Fruit fly (Drosophila melanogaster) whole organism, prepupa: ENCODE data around the gene CheA75a.

Experiments
- Blimp-1 ChIP-seq: fragments of 200-800 bp; sonication (Bioruptor generic); optimal IDR thresholded peaks from 3 replicates; lab custom pipeline; 2017; ENCODE audit warnings: missing biosample characterization, missing genetic modification characterization, mild to moderate bottlenecking, moderate library complexity, missing genetic modification reagents
- CG10631 ChIP-seq: fragments of 200-800 bp; sonication (Bioruptor generic); optimal IDR thresholded peaks from 2 replicates; lab custom pipeline; 2016; ENCODE audit warnings: missing biosample characterization, missing genetic modification characterization
- CG11294 ChIP-seq: fragments of 200-800 bp; sonication (Bioruptor generic); IDR thresholded peaks from 2 replicates; pipeline ENCODE4 v1.3.6; 2022; ENCODE audit warnings: missing biosample characterization, missing genetic modification characterization
- CG11902 ChIP-seq: fragments of 200-800 bp; sonication (Bioruptor generic); optimal IDR thresholded peaks from 3 replicates; lab custom pipeline; 2016; ENCODE audit warnings: missing biosample characterization, missing genetic modification characterization
- CG15336 ChIP-seq: fragments of 200-800 bp; sonication (Bioruptor generic); IDR thresholded peaks from 2 replicates; pipeline ENCODE4 v1.3.6; 2022; ENCODE audit warnings: missing biosample characterization, missing genetic modification characterization
- CG1621 ChIP-seq: fragments of 200-800 bp; sonication (Bioruptor generic); optimal IDR thresholded peaks from 3 replicates; lab custom pipeline; 2018; ENCODE audit warnings: missing biosample characterization, mild to moderate bottlenecking, missing genetic modification characterization
- CG16779 ChIP-seq: fragments of 200-800 bp; sonication (Bioruptor generic); optimal IDR thresholded peaks from 3 replicates; lab custom pipeline; 2017; ENCODE audit warnings: missing biosample characterization, mild to moderate bottlenecking, missing genetic modification characterization
- CG3032 ChIP-seq: fragments of 200-800 bp; optimal IDR thresholded peaks from 2 replicates; lab custom pipeline; 2019; ENCODE audit warnings: missing biosample characterization, mild to moderate bottlenecking, missing genetic modification characterization, moderate library complexity
- CG31627 ChIP-seq: fragments of 200-800 bp; sonication (Bioruptor generic); optimal IDR thresholded peaks from 3 replicates; lab custom pipeline; 2016; ENCODE audit warnings: missing biosample characterization, missing genetic modification characterization
- CG32006 ChIP-seq: fragments of 200-800 bp; sonication (Bioruptor generic); optimal IDR thresholded peaks from 3 replicates; lab custom pipeline; 2017; ENCODE audit warnings: missing biosample characterization, mild to moderate bottlenecking, missing genetic modification characterization
- CG3919 ChIP-seq: fragments of 200-800 bp; sonication (Bioruptor generic); optimal IDR thresholded peaks from 3 replicates; lab custom pipeline; 2016; ENCODE audit warnings: missing biosample characterization, missing genetic modification characterization
- CG4318 ChIP-seq: fragments of 200-800 bp; sonication (Bioruptor generic); optimal IDR thresholded peaks from 3 replicates; lab custom pipeline; 2017; ENCODE audit warnings: missing biosample characterization, mild to moderate bottlenecking, missing genetic modification characterization
- CG6163 ChIP-seq: fragments of 200-800 bp; sonication (Bioruptor generic); IDR thresholded peaks from 3 replicates; pipeline ENCODE4 v1.3.6; 2022; ENCODE audit warnings: missing biosample characterization, missing genetic modification characterization
- CG6792 ChIP-seq: fragments of 200-800 bp; sonication (Bioruptor generic); optimal IDR thresholded peaks from 3 replicates; lab custom pipeline; 2016; ENCODE audit warnings: missing biosample characterization, missing genetic modification characterization
- CG6854 ChIP-seq: fragments of 200-800 bp; sonication (Bioruptor generic); optimal IDR thresholded peaks from 2 replicates; lab custom pipeline; 2017; ENCODE audit warnings: missing biosample characterization, mild to moderate bottlenecking, missing genetic modification characterization
- CG7368 ChIP-seq: fragments of 200-800 bp; sonication (Bioruptor generic); optimal IDR thresholded peaks from 3 replicates; lab custom pipeline; 2016; ENCODE audit warnings: missing biosample characterization, missing genetic modification characterization
- CG8119 ChIP-seq: fragments of 200-800 bp; sonication (Bioruptor generic); IDR thresholded peaks from 3 replicates; pipeline ENCODE4 v1.3.6; 2022; ENCODE audit warnings: missing biosample characterization, missing genetic modification characterization
- CG8319 ChIP-seq: fragments of 200-800 bp; sonication (Bioruptor generic); optimal IDR thresholded peaks from 3 replicates; lab custom pipeline; 2016; ENCODE audit warnings: missing biosample characterization, missing genetic modification characterization
- CG8632 ChIP-seq: fragments of 200-800 bp; sonication (Bioruptor generic); optimal IDR thresholded peaks from 3 replicates; lab custom pipeline; 2016; ENCODE audit warnings: missing biosample characterization, missing genetic modification characterization
- Eip75B ChIP-seq: fragments of 200-800 bp; sonication (Bioruptor generic); optimal IDR thresholded peaks from 3 replicates; lab custom pipeline; 2016; ENCODE audit warnings: missing biosample characterization, missing genetic modification characterization
- Eip78C ChIP-seq: fragments of 200-800 bp; sonication (Bioruptor generic); peaks from one replicate; lab custom pipeline; 2016; ENCODE audit warnings: missing biosample characterization, missing genetic modification characterization
- Eip93F ChIP-seq: fragments of 200-800 bp; sonication (Bioruptor generic); optimal IDR thresholded peaks from 2 replicates; lab custom pipeline; 2016; ENCODE audit warnings: missing biosample characterization, mild to moderate bottlenecking, missing genetic modification characterization
- Ets21C ChIP-seq: fragments of 200-800 bp; sonication (Bioruptor generic); optimal IDR thresholded peaks from 3 replicates; lab custom pipeline; 2016; ENCODE audit warnings: missing biosample characterization, missing genetic modification characterization
- Gug ChIP-seq: fragments of 200-800 bp; sonication (Bioruptor generic); IDR thresholded peaks from 2 replicates; pipeline ENCODE4 v1.3.6; 2022; ENCODE audit warnings: missing biosample characterization, missing genetic modification characterization
- Hr4 ChIP-seq: fragments of 200-800 bp; sonication (Bioruptor generic); optimal IDR thresholded peaks from 3 replicates; lab custom pipeline; 2016; ENCODE audit warnings: missing biosample characterization, missing genetic modification characterization
- Met ChIP-seq: fragments of 200-800 bp; sonication (Bioruptor generic); optimal IDR thresholded peaks from 3 replicates; lab custom pipeline; 2016; ENCODE audit warnings: missing biosample characterization, missing genetic modification characterization
- OdsH ChIP-seq: fragments of 200-800 bp; sonication (Bioruptor generic); optimal IDR thresholded peaks from 3 replicates; lab custom pipeline; 2016; ENCODE audit warnings: missing biosample characterization, missing genetic modification characterization
- Smox ChIP-seq: fragments of 200-800 bp; sonication (Bioruptor generic); optimal IDR thresholded peaks from 3 replicates; lab custom pipeline; 2016; ENCODE audit warnings: missing biosample characterization, missing genetic modification characterization
- Sox102F ChIP-seq: fragments of 200-800 bp; sonication (Bioruptor generic); optimal IDR thresholded peaks from 2 replicates; lab custom pipeline; 2016; ENCODE audit warnings: missing biosample characterization, mild to moderate bottlenecking, missing genetic modification characterization
- Sox14 ChIP-seq: fragments of 200-800 bp; sonication (Bioruptor generic); optimal IDR thresholded peaks from 3 replicates; lab custom pipeline; 2016; ENCODE audit warnings: missing biosample characterization, missing genetic modification characterization
- Sox15 ChIP-seq: fragments of 200-800 bp; sonication (Bioruptor generic); optimal IDR thresholded peaks from 3 replicates; lab custom pipeline; 2016; ENCODE audit warnings: missing biosample characterization, missing genetic modification characterization
- achi ChIP-seq: fragments of 200-800 bp; sonication (Bioruptor generic); optimal IDR thresholded peaks from 3 replicates; lab custom pipeline; 2016; ENCODE audit warnings: missing biosample characterization, missing genetic modification characterization
- acj6 ChIP-seq: fragments of 200-800 bp; sonication (Bioruptor generic); optimal IDR thresholded peaks from 3 replicates; lab custom pipeline; 2016; ENCODE audit warnings: missing biosample characterization, missing genetic modification characterization
- cyc ChIP-seq: fragments of 200-800 bp; sonication (Bioruptor generic); optimal IDR thresholded peaks from 3 replicates; lab custom pipeline; 2016; ENCODE audit warnings: missing biosample characterization, missing genetic modification characterization
- dac ChIP-seq: fragments of 200-800 bp; sonication (Bioruptor generic); optimal IDR thresholded peaks from 2 replicates; lab custom pipeline; 2017; ENCODE audit warnings: missing biosample characterization, mild to moderate bottlenecking, missing genetic modification characterization
- dsx ChIP-seq: fragments of 200-800 bp; optimal IDR thresholded peaks from 3 replicates; lab custom pipeline; 2019; ENCODE audit warnings: missing biosample characterization, mild to moderate bottlenecking, missing genetic modification characterization, moderate library complexity; ENCODE audit not compliant: poor library complexity, severe bottlenecking
- eg ChIP-seq: fragments of 200-800 bp; sonication (Bioruptor generic); IDR thresholded peaks from 3 replicates; pipeline ENCODE4 v1.3.6; 2022; ENCODE audit warnings: missing biosample characterization, missing genetic modification characterization
- fd85E ChIP-seq: fragments of 200-800 bp; sonication (Bioruptor generic); optimal IDR thresholded peaks from 3 replicates; lab custom pipeline; 2016; ENCODE audit warnings: missing biosample characterization, missing genetic modification characterization
- lz ChIP-seq: fragments of 200-800 bp; sonication (Bioruptor generic); optimal IDR thresholded peaks from 3 replicates; lab custom pipeline; 2016; ENCODE audit warnings: missing biosample characterization, missing genetic modification characterization
- net ChIP-seq: fragments of 200-800 bp; sonication (Bioruptor generic); optimal IDR thresholded peaks from 3 replicates; lab custom pipeline; 2016; ENCODE audit warnings: missing biosample characterization, missing genetic modification characterization
- salr ChIP-seq, 2 experiments: fragments of 200-800 bp; sonication (Bioruptor generic); optimal IDR thresholded peaks; 3 replicates each; lab custom pipeline; 2016 to 2018; ENCODE audit warnings: missing biosample characterization in 2 of 2, missing genetic modification characterization in 2 of 2, mild to moderate bottlenecking in 1 of 2
- spab ChIP-seq: fragments of 200-800 bp; sonication (Bioruptor generic); optimal IDR thresholded peaks from 2 replicates; lab custom pipeline; 2017; ENCODE audit warnings: missing biosample characterization, mild to moderate bottlenecking, missing genetic modification characterization, missing genetic modification reagents
- ss ChIP-seq, 2 experiments: fragments of 200-800 bp; sonication (Bioruptor generic); optimal IDR thresholded peaks; 2 replicates in 1 of 2; 3 replicates in 1 of 2; lab custom pipeline; 2017 to 2018; ENCODE audit warnings: mild to moderate bottlenecking in 2 of 2, missing biosample characterization in 2 of 2, missing genetic modification characterization in 2 of 2, moderate library complexity in 1 of 2
- svp ChIP-seq: fragments of 200-800 bp; sonication (Bioruptor generic); peaks from one replicate; lab custom pipeline; 2016; ENCODE audit warnings: missing biosample characterization, missing genetic modification characterization
- topi ChIP-seq: fragments of 200-800 bp; sonication (Bioruptor generic); optimal IDR thresholded peaks from 3 replicates; lab custom pipeline; 2016; ENCODE audit warnings: missing biosample characterization, missing genetic modification characterization
- vri ChIP-seq: fragments of 200-800 bp; sonication (Bioruptor generic); optimal IDR thresholded peaks from 3 replicates; lab custom pipeline; 2016; ENCODE audit warnings: missing biosample characterization, mild to moderate bottlenecking, missing genetic modification characterization

Gene CheA75a

dm6 chr3L:18231024-18231814, 20.7 kb upstream of the CheA75a start (continued):
- no peak for TF ChIP-seq CG8119 (GFP tag; lab: Robert Waterston, UW)
- no peak for TF ChIP-seq Smox (GFP tag; lab: Kevin White, UChicago)
- peak; percentile 9 for TF ChIP-seq OdsH

- peak; percentile 82 for TF ChIP-seq svp (GFP tag; lab: Kevin White, UChicago)
- TF ChIP-seq Gug (GFP tag; lab: Robert Waterston, UW): peak; percentile 57
- peak; percentile 37 for TF ChIP-seq Ets21C (GFP tag; lab: Kevin White, UChicago)
- TF ChIP-seq Sox102F (GFP tag; lab: Kevin White, UChicago): peak; percentile 68
- peak; percentile 85 for TF ChIP-seq CG8632 (GFP tag; lab: Kevin White, UChicago)
- TF ChIP-seq CG1621 (tag; lab: Kevin White, UChicago): peak; percentile 86
- TF ChIP-seq Sox14: peak; percentile 92
- TF ChIP-seq fd85E (GFP tag; lab: Kevin White, UChicago): peak; percentile 6
- peak; percentile 93 for TF ChIP-seq CG10631 (GFP tag; lab: Kevin White, UChicago)
- TF ChIP-seq Sox15 (GFP tag; lab: Kevin White, UChicago): peak; percentile 59
- TF ChIP-seq vri (GFP tag; lab: Kevin White, UChicago): peak; percentile 33
- TF ChIP-seq topi (GFP tag; lab: Kevin White, UChicago): peak; percentile 84
- peak; percentile 91 for TF ChIP-seq Eip75B (GFP tag; lab: Kevin White, UChicago)
- TF ChIP-seq CG4318 (GFP tag; lab: Kevin White, UChicago): peak; percentile 66
- peak; percentile 98 for TF ChIP-seq CG3032 (tag; lab: Kevin White, UChicago)
- peak; percentile 88 to 90 for TF ChIP-seq salr (GFP tag; optimal IDR thresholded peaks at IDR 0.05; lab: Kevin White, UChicago)
- peak; percentile 86 for TF ChIP-seq OdsH
- TF ChIP-seq spab (GFP tag; lab: Kevin White, UChicago): peak; percentile 98
- TF ChIP-seq Blimp-1: peak; percentile 50
- peak; percentile 80 for TF ChIP-seq Met (GFP tag; lab: Kevin White, UChicago)
- peak; percentile 95 to 97 for TF ChIP-seq ss (GFP tag; optimal IDR thresholded peaks at IDR 0.05; lab: Kevin White, UChicago)
- TF ChIP-seq CG32006 (GFP tag; lab: Kevin White, UChicago): peak; percentile 77
- peak; percentile 68 for TF ChIP-seq cyc
- no peak for TF ChIP-seq CG11294
- TF ChIP-seq Eip78C: peak; percentile 98
- peak; percentile 39 for TF ChIP-seq CG6854 (GFP tag; lab: Kevin White, UChicago)
- peak; percentile 87 for TF ChIP-seq acj6 (GFP tag; lab: Kevin White, UChicago)
- TF ChIP-seq CG8319 (GFP tag; lab: Kevin White, UChicago): peak; percentile 60
- TF ChIP-seq net (GFP tag; lab: Kevin White, UChicago): peak; percentile 78
- TF ChIP-seq CG11902 (GFP tag; lab: Kevin White, UChicago): peak; percentile 54
- TF ChIP-seq CG6163 (GFP tag; lab: Robert Waterston, UW): peak; percentile 71
- TF ChIP-seq CG16779 (tag; lab: Kevin White, UChicago): peak; percentile 84
- peak; percentile 75 for TF ChIP-seq lz
- TF ChIP-seq CG31627 (GFP tag; lab: Kevin White, UChicago): peak; percentile 72
- peak; percentile 91 for TF ChIP-seq CG3919 (GFP tag; lab: Kevin White, UChicago)
- no peak for TF ChIP-seq dac (GFP tag; lab: Kevin White, UChicago)
- TF ChIP-seq CG6792 (GFP tag; lab: Kevin White, UChicago): peak; percentile 84
- TF ChIP-seq Hr4 (GFP tag; lab: Kevin White, UChicago): peak; percentile 63
- TF ChIP-seq Smox (GFP tag; lab: Kevin White, UChicago): peak; percentile 77
- TF ChIP-seq eg (GFP tag; lab: Robert Waterston, UW): no peak
- TF ChIP-seq CG15336 (GFP tag; lab: Robert Waterston, UW): peak; percentile 58; the same call in 1 of the 2 replicates
- peak; percentile 88 for TF ChIP-seq achi
- peak; percentile 77 for TF ChIP-seq CG8119 (GFP tag; lab: Robert Waterston, UW)
- peak; percentile 61 for TF ChIP-seq CG7368 (GFP tag; lab: Kevin White, UChicago)
- peak; percentile 93 for TF ChIP-seq dsx (GFP tag; lab: Kevin White, UChicago)
- TF ChIP-seq Eip93F (GFP tag; lab: Kevin White, UChicago): no peak
Observed at dm6 chr3L:18231927-18232721, 19.8 kb upstream of the CheA75a start.
